Worm (Caenorhabditis elegans): ENCODE data around the gene K03A11.4.
A peak's percentile ranks its signal among the peaks of the same experiment; 100 is the strongest.

ce11 chrX:13121104-13121503 lies 43.1 kb downstream of the K03A11.4 start:
- TF ChIP-seq nhr-28 (tag; optimal IDR thresholded peaks at IDR 0.05) (no peak), sptf-1 (tag; optimal IDR thresholded peaks at IDR 0.05) (peak; percentile 99), pha-4 (tag; optimal IDR thresholded peaks at IDR 0.05) (peak; percentile 37), mls-2 (tag; optimal IDR thresholded peaks at IDR 0.05) (peak; percentile 99), snpc-4 (tag; optimal IDR thresholded peaks at IDR 0.05) (no peak), elt-1 (tag; optimal IDR thresholded peaks at IDR 0.05; ENCODE audit: borderline replicate concordance, insufficient read depth) (no peak), mep-1 (tag; optimal IDR thresholded peaks at IDR 0.05) (peak; percentile 47), M03D4.4 (tag; optimal IDR thresholded peaks at IDR 0.05) (peak; percentile 97), elt-3 (tag; optimal IDR thresholded peaks at IDR 0.05) (peak; percentile 9)

Data from whole organism, mixed stage, embryonic.